Fruit fly (Drosophila melanogaster) whole organism, embryonic: ENCODE measurements around the gene ImpE3.
A peak's percentile ranks its signal among the peaks of the same experiment; 100 is the strongest.

Source experiments
- Antp ChIP-seq: fragments of 200-800 bp; sonication (Bioruptor generic); optimal IDR thresholded peaks from 3 replicates; lab custom pipeline; 2016; ENCODE audit warnings: missing biosample characterization, missing genetic modification characterization
- Atf-2 ChIP-seq: fragments of 200-800 bp; sonication (Bioruptor generic); optimal IDR thresholded peaks from 2 replicates; lab custom pipeline; 2016; ENCODE audit warnings: missing biosample characterization, missing genetic modification characterization
- BEAF-32 ChIP-seq: fragments of 200-800 bp; sonication (Bioruptor generic); optimal IDR thresholded peaks from 3 replicates; lab custom pipeline; 2017; ENCODE audit warnings: missing biosample characterization, missing genetic modification characterization, mild to moderate bottlenecking, moderate library complexity, missing genetic modification reagents
- Bgb ChIP-seq: fragments of 200-800 bp; sonication (Bioruptor generic); IDR thresholded peaks from 2 replicates; pipeline ENCODE4 v1.3.6; 2022; ENCODE audit warnings: missing biosample characterization, missing genetic modification characterization; ENCODE audit not compliant: partially characterized antibody
- CG10267 ChIP-seq: fragments of 200-800 bp; sonication (Bioruptor generic); optimal IDR thresholded peaks from 2 replicates; lab custom pipeline; 2018; ENCODE audit warnings: missing biosample characterization, mild to moderate bottlenecking, missing genetic modification characterization, moderate library complexity
- CG13424 ChIP-seq: fragments of 200-800 bp; sonication (Bioruptor generic); optimal IDR thresholded peaks from 2 replicates; lab custom pipeline; 2019; ENCODE audit warnings: missing biosample characterization, mild to moderate bottlenecking, missing genetic modification characterization, moderate library complexity
- CG13775 ChIP-seq: fragments of 200-800 bp; sonication (Bioruptor generic); optimal IDR thresholded peaks from 3 replicates; lab custom pipeline; 2017; ENCODE audit warnings: missing biosample characterization, mild to moderate bottlenecking, missing genetic modification characterization
- CG18262 ChIP-seq: fragments of 200-800 bp; optimal IDR thresholded peaks from 3 replicates; lab custom pipeline; 2019; ENCODE audit warnings: missing biosample characterization, mild to moderate bottlenecking, missing genetic modification characterization, moderate library complexity
- CG2678 ChIP-seq: fragments of 200-800 bp; sonication (Bioruptor generic); optimal IDR thresholded peaks from 3 replicates; lab custom pipeline; 2019; ENCODE audit warnings: missing biosample characterization, mild to moderate bottlenecking, missing genetic modification characterization, moderate library complexity
- CG30020 ChIP-seq: fragments of 200-800 bp; optimal IDR thresholded peaks from 2 replicates; lab custom pipeline; 2019; ENCODE audit warnings: missing biosample characterization, mild to moderate bottlenecking, missing genetic modification characterization, moderate library complexity
- CG3838 ChIP-seq: fragments of 200-800 bp; sonication (Bioruptor generic); optimal IDR thresholded peaks from 3 replicates; lab custom pipeline; 2016; ENCODE audit warnings: missing biosample characterization, missing genetic modification characterization
- CG4360 ChIP-seq: fragments of 200-800 bp; sonication (Bioruptor generic); IDR thresholded peaks from 2 replicates; pipeline ENCODE4 v1.3.6; 2022; ENCODE audit warnings: missing biosample characterization, missing genetic modification characterization
- CG6272 ChIP-seq: fragments of 200-800 bp; sonication (Bioruptor generic); IDR thresholded peaks from 2 replicates; pipeline ENCODE4 v1.3.6; 2022; ENCODE audit warnings: missing biosample characterization, missing genetic modification characterization
- CG6689 ChIP-seq: fragments of 200-800 bp; sonication (Bioruptor generic); IDR thresholded peaks from 2 replicates; pipeline ENCODE4 v1.3.6; 2022; ENCODE audit warnings: missing biosample characterization, missing genetic modification characterization
- CG6854 ChIP-seq: fragments of 200-800 bp; sonication (Bioruptor generic); optimal IDR thresholded peaks from 3 replicates; lab custom pipeline; 2017; ENCODE audit warnings: missing biosample characterization, mild to moderate bottlenecking, missing genetic modification characterization
- CG7987 ChIP-seq: fragments of 200-800 bp; sonication (Bioruptor generic); optimal IDR thresholded peaks from 2 replicates; lab custom pipeline; 2018; ENCODE audit warnings: missing biosample characterization, mild to moderate bottlenecking, missing genetic modification characterization, moderate library complexity
- CG8924 ChIP-seq: fragments of 200-800 bp; optimal IDR thresholded peaks from 3 replicates; lab custom pipeline; 2019; ENCODE audit warnings: missing biosample characterization, mild to moderate bottlenecking, missing genetic modification characterization, moderate library complexity
- CG9797 ChIP-seq: fragments of 200-800 bp; sonication (Bioruptor generic); optimal IDR thresholded peaks from 3 replicates; lab custom pipeline; 2018; ENCODE audit warnings: missing biosample characterization, mild to moderate bottlenecking, missing genetic modification characterization
- D ChIP-seq, 2 experiments: fragments of 200-800 bp in 1 of 2; fragments of >200 bp in 1 of 2; sonication (Bioruptor generic) in 1 of 2; optimal IDR thresholded peaks; 2 replicates in 1 of 2; 3 replicates in 1 of 2; lab custom pipeline; 2017; ENCODE audit warnings: mild to moderate bottlenecking in 1 of 2, missing biosample characterization in 1 of 2, missing genetic modification characterization in 1 of 2, missing genetic modification reagents in 1 of 2
- Dp ChIP-seq: fragments of 200-800 bp; sonication (Bioruptor generic); optimal IDR thresholded peaks from 2 replicates; lab custom pipeline; 2018; ENCODE audit warnings: missing biosample characterization, mild to moderate bottlenecking, missing genetic modification characterization, moderate library complexity
- Dref ChIP-seq: fragments of 200-800 bp; sonication (Bioruptor generic); IDR thresholded peaks from 2 replicates; pipeline ENCODE4 v1.3.6; 2022; ENCODE audit warnings: missing biosample characterization, missing genetic modification characterization
- Ets97D ChIP-seq: fragments of 200-800 bp; sonication (Bioruptor generic); optimal IDR thresholded peaks from 3 replicates; lab custom pipeline; 2016; ENCODE audit warnings: missing biosample characterization, missing genetic modification characterization
- Fer1 ChIP-seq: fragments of 200-800 bp; sonication (Bioruptor generic); optimal IDR thresholded peaks from 2 replicates; lab custom pipeline; 2017; ENCODE audit warnings: missing biosample characterization, mild to moderate bottlenecking, missing genetic modification characterization
- Gsc ChIP-seq: fragments of 200-800 bp; sonication (Bioruptor generic); IDR thresholded peaks from 2 replicates; pipeline ENCODE4 v1.3.6; 2022; ENCODE audit warnings: missing biosample characterization, missing genetic modification characterization
- HLH4C ChIP-seq: fragments of 200-800 bp; sonication (Bioruptor generic); IDR thresholded peaks from 3 replicates; pipeline ENCODE4 v1.3.6; 2022; ENCODE audit warnings: missing biosample characterization, missing genetic modification characterization; ENCODE audit not compliant: partially characterized antibody
- HmgD ChIP-seq: fragments of 200-800 bp; sonication (Bioruptor generic); optimal IDR thresholded peaks from 3 replicates; lab custom pipeline; 2016; ENCODE audit warnings: missing biosample characterization, missing genetic modification characterization
- Max ChIP-seq: fragments of 200-800 bp; sonication (Bioruptor generic); optimal IDR thresholded peaks from 2 replicates; lab custom pipeline; 2016; ENCODE audit warnings: missing biosample characterization, mild to moderate bottlenecking, missing genetic modification characterization
- Med ChIP-seq: fragments of 200-800 bp; sonication (Bioruptor generic); peaks from one replicate; lab custom pipeline; 2016; ENCODE audit warnings: missing biosample characterization, missing genetic modification characterization, mild to moderate bottlenecking, inconsistent platforms, moderate library complexity
- Nf-YC ChIP-seq: fragments of 200-800 bp; optimal IDR thresholded peaks from 3 replicates; lab custom pipeline; 2019; ENCODE audit warnings: missing biosample characterization, mild to moderate bottlenecking, missing genetic modification characterization, moderate library complexity
- Sox100B ChIP-seq: fragments of 200-800 bp; sonication (Bioruptor generic); optimal IDR thresholded peaks from 3 replicates; lab custom pipeline; 2018; ENCODE audit warnings: missing biosample characterization, mild to moderate bottlenecking, missing genetic modification characterization
- cad ChIP-seq: fragments of >200 bp; optimal IDR thresholded peaks from 2 replicates; lab custom pipeline; 2017; ENCODE audit warnings: missing biosample characterization, missing genetic modification characterization
- chinmo ChIP-seq: fragments of 200-800 bp; sonication (Bioruptor generic); IDR thresholded peaks from 4 replicates; pipeline ENCODE4 v1.3.6; 2022; ENCODE audit warnings: missing biosample characterization, missing genetic modification characterization; ENCODE audit not compliant: partially characterized antibody
- crp ChIP-seq, 2 experiments: fragments of 200-800 bp; sonication (Bioruptor generic); optimal IDR thresholded peaks; 2 replicates in 1 of 2; 3 replicates in 1 of 2; lab custom pipeline; 2017; ENCODE audit warnings: missing biosample characterization in 2 of 2, missing genetic modification characterization in 2 of 2, mild to moderate bottlenecking in 1 of 2, moderate library complexity in 1 of 2
- dati ChIP-seq: fragments of 200-800 bp; sonication (Bioruptor generic); IDR thresholded peaks from 2 replicates; pipeline ENCODE4 v1.3.6; 2022; ENCODE audit warnings: missing biosample characterization, missing genetic modification characterization
- exex ChIP-seq: fragments of 200-800 bp; sonication (Bioruptor generic); optimal IDR thresholded peaks from 4 replicates; lab custom pipeline; 2018; ENCODE audit warnings: missing biosample characterization, mild to moderate bottlenecking, missing genetic modification characterization, moderate library complexity
- grau ChIP-seq: fragments of 200-800 bp; optimal IDR thresholded peaks from 3 replicates; lab custom pipeline; 2019; ENCODE audit warnings: missing biosample characterization, mild to moderate bottlenecking, missing genetic modification characterization, moderate library complexity
- klu ChIP-seq: fragments of 200-800 bp; sonication (Bioruptor generic); IDR thresholded peaks from 2 replicates; pipeline ENCODE4 v1.3.6; 2022; ENCODE audit warnings: missing biosample characterization, missing genetic modification characterization
- knrl ChIP-seq: fragments of 200-800 bp; sonication (Bioruptor generic); IDR thresholded peaks from 3 replicates; pipeline ENCODE4 v1.3.6; 2022; ENCODE audit warnings: missing biosample characterization, missing genetic modification characterization; ENCODE audit not compliant: partially characterized antibody
- maf-S ChIP-seq: fragments of 200-800 bp; sonication (Bioruptor generic); optimal IDR thresholded peaks from 2 replicates; lab custom pipeline; 2016; ENCODE audit warnings: missing biosample characterization, missing genetic modification characterization
- nerfin-1 ChIP-seq: fragments of 200-800 bp; sonication (Bioruptor generic); optimal IDR thresholded peaks from 3 replicates; lab custom pipeline; 2019; ENCODE audit warnings: missing biosample characterization, mild to moderate bottlenecking, missing genetic modification characterization, moderate library complexity
- org-1 ChIP-seq: fragments of 200-800 bp; sonication (Bioruptor generic); optimal IDR thresholded peaks from 2 replicates; lab custom pipeline; 2017; ENCODE audit warnings: missing biosample characterization, missing genetic modification characterization
- p53 ChIP-seq: fragments of 200-800 bp; sonication (Bioruptor generic); optimal IDR thresholded peaks from 2 replicates; lab custom pipeline; 2016; ENCODE audit warnings: missing biosample characterization, missing genetic modification characterization
- sc ChIP-seq, 3 experiments: fragments of >200 bp in 2 of 3; fragments of 200-800 bp in 1 of 3; sonication (Bioruptor generic) in 1 of 3; optimal IDR thresholded peaks; 2 replicates in 2 of 3; 3 replicates in 1 of 3; lab custom pipeline; 2017; ENCODE audit warnings: mild to moderate bottlenecking in 1 of 3, missing biosample characterization in 1 of 3, missing genetic modification characterization in 1 of 3, missing genetic modification reagents in 1 of 3
- stwl ChIP-seq: fragments of 200-800 bp; sonication (Bioruptor generic); optimal IDR thresholded peaks from 3 replicates; lab custom pipeline; 2018; ENCODE audit warnings: missing biosample characterization, mild to moderate bottlenecking, missing genetic modification characterization, moderate library complexity
- tx ChIP-seq: fragments of 200-800 bp; sonication (Bioruptor generic); optimal IDR thresholded peaks from 2 replicates; lab custom pipeline; 2016; ENCODE audit warnings: missing biosample characterization, missing genetic modification characterization

ImpE3 gene

dm6 chr3R:8032923-8033478 lies 3.7 kb upstream of the ImpE3 start, which contains the start of the genes CG11035 and unc-45 (continued):
- TF ChIP-seq CG13424 (peak; percentile 60), CG13775 (GFP tag; lab: Kevin White, UChicago) (peak; percentile 40), Med (GFP tag; lab: Kevin White, UChicago) (peak; percentile 50), Dp (GFP tag; lab: Kevin White, UChicago) (peak; percentile 27), CG18262 (tag; lab: Kevin White, UChicago) (peak; percentile 62), HmgD (GFP tag; lab: Kevin White, UChicago) (no peak), nerfin-1 (tag; lab: Kevin White, UChicago) (peak; percentile 34), Ets97D (GFP tag; lab: Kevin White, UChicago) (peak; percentile 29), sc (optimal IDR thresholded peaks at IDR 0.05; lab: Kevin White, UChicago) (no peak), sc (GFP tag; optimal IDR thresholded peaks at IDR 0.05; lab: Kevin White, UChicago) (no peak)

DNA sequence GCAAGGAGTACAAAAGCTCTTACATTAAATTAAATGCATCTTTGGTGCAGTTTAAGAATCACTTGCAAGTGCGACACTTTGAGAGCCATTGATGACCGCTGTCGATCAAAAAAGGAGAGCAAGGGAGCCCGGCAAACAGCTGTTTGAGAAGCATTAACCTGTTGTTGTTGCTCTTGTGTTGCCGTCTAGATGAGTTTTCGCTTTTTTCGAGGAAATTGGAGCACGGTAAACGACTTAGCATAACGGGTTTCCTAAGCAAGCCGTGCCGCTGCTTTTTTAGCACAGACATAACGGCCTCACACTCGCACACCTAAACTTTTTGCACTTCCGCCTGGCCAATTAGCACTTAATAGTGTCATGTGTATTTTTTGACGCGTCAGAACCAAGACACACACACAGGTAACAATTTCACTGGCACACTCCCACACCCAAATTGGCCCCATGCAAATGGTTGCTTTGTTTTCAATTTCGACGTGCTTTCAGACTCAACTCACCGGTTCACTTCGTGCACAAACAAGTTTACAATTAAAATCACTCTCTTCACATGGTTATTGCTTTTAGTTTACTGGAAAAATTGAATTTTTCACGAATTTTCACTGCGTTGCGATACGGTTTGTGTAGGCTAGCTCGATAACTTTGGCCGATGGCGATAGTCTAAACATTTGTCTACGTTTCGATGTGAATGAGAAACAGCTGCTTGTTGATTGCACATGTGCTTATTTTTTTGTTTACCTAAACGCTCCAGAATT lies 979 bp upstream of the ImpE3 start, which contains the start of the genes CG10903 and CG2747:
Gene CG10903 (plus strand): TSS at position 261 of the 749 bp plus-strand sequence.
Gene CG2747 (minus strand): TSS at position 640 of the 749 bp plus-strand sequence.
- TF ChIP-seq klu (GFP tag; lab: Robert Waterston, UW) (peak; percentile 40; the same call in 1 of the 2 replicates), Max (GFP tag; lab: Kevin White, UChicago) (peak; percentile 63), crp (GFP tag; optimal IDR thresholded peaks at IDR 0.05; lab: Kevin White, UChicago) (peak; percentile 66 to 94), Fer1 (GFP tag; lab: Kevin White, UChicago) (peak; percentile 25), org-1 (no peak), CG18262 (tag; lab: Kevin White, UChicago) (peak; percentile 8), Gsc (GFP tag; lab: Robert Waterston, UW) (no peak), CG6689 (GFP tag; lab: Robert Waterston, UW) (no peak), CG6272 (GFP tag; lab: Robert Waterston, UW) (no peak), Sox100B (no peak), HLH4C (GFP tag; lab: Robert Waterston, UW) (peak; percentile 52; the same call in 1 of the 3 replicates), D (optimal IDR thresholded peaks at IDR 0.05; lab: Kevin White, UChicago) (peak; percentile 29), D (GFP tag; optimal IDR thresholded peaks at IDR 0.05; lab: Kevin White, UChicago) (no peak), maf-S (GFP tag; lab: Kevin White, UChicago) (no peak), CG8924 (tag; lab: Kevin White, UChicago) (peak; percentile 8), exex (tag; lab: Kevin White, UChicago) (peak; percentile 39), BEAF-32 (GFP tag; lab: Kevin White, UChicago) (peak; percentile 80), Nf-YC (peak; percentile 43), CG2678 (peak; percentile 17), CG9797 (peak; percentile 12), p53 (GFP tag; lab: Kevin White, UChicago) (peak; percentile 36), CG3838 (GFP tag; lab: Kevin White, UChicago) (no peak), CG4360 (GFP tag; lab: Robert Waterston, UW) (peak; percentile 74), CG7987 (GFP tag; lab: Kevin White, UChicago) (peak; percentile 42), CG6854 (GFP tag; lab: Kevin White, UChicago) (peak; percentile 49), Dref (GFP tag; lab: Robert Waterston, UW) (peak; percentile 68), cad (peak; percentile 67), stwl (tag; lab: Kevin White, UChicago) (peak; percentile 22), grau (tag; lab: Kevin White, UChicago) (peak; percentile 9), CG10267 (peak; percentile 11), dati (no peak), chinmo (GFP tag; lab: Robert Waterston, UW) (peak; percentile 59; the same call in 1 of the 4 replicates), CG30020 (tag; lab: Kevin White, UChicago) (no peak), Antp (GFP tag; lab: Kevin White, UChicago) (no peak), tx (GFP tag; lab: Kevin White, UChicago) (peak; percentile 61), Atf-2 (no peak), knrl (GFP tag; lab: Robert Waterston, UW) (peak; percentile 66), Bgb (GFP tag; lab: Robert Waterston, UW) (peak; percentile 74)
